Worm (Caenorhabditis elegans) whole organism, early embryonic: ENCODE results near the gene F07E5.7.

Source experiments
- B0310.2 ChIP-seq: sonication (generic microtip); optimal IDR thresholded peaks from 2 replicates; lab custom pipeline; 2016; ENCODE audit warnings: mild to moderate bottlenecking, missing genetic modification characterization, missing compliant biosample characterization
- aly-1 ChIP-seq: sonication (generic microtip); optimal IDR thresholded peaks from 2 replicates; lab custom pipeline; 2016; ENCODE audit warnings: missing genetic modification characterization, missing compliant biosample characterization
- ama-1 ChIP-seq: fragments of 150-350 bp; optimal IDR thresholded peaks from 2 replicates; lab custom pipeline; 2014
- ceh-13 ChIP-seq: fragments of 200-800 bp; sonication (Bioruptor generic); optimal IDR thresholded peaks from 2 replicates; lab custom pipeline; 2018; ENCODE audit warnings: mild to moderate bottlenecking, missing genetic modification characterization, missing compliant biosample characterization
- ceh-36 ChIP-seq: sonication (generic microtip); optimal IDR thresholded peaks from 2 replicates; lab custom pipeline; 2016; ENCODE audit warnings: missing genetic modification characterization, inconsistent platforms, missing compliant biosample characterization
- ets-7 ChIP-seq: sonication (generic microtip); optimal IDR thresholded peaks from 2 replicates; lab custom pipeline; 2016; ENCODE audit warnings: missing genotype, missing genetic modification characterization, missing compliant biosample characterization
- flt-1 ChIP-seq: fragments of 200-800 bp; sonication (Bioruptor generic); IDR thresholded peaks from 2 replicates; pipeline ENCODE4 v1.3.6; 2022; ENCODE audit warnings: missing genetic modification characterization, missing compliant biosample characterization
- hmbx-1 ChIP-seq: sonication (generic microtip); optimal IDR thresholded peaks from 2 replicates; lab custom pipeline; 2016; ENCODE audit warnings: mild to moderate bottlenecking, missing genetic modification characterization, missing compliant biosample characterization
- hnd-1 ChIP-seq: sonication (generic microtip); optimal IDR thresholded peaks from 2 replicates; lab custom pipeline; 2016; ENCODE audit warnings: missing genetic modification characterization, missing compliant biosample characterization
- scrt-1 ChIP-seq: fragments of 200-800 bp; sonication (Bioruptor generic); IDR thresholded peaks from 2 replicates; pipeline ENCODE4 v1.3.6; 2022; ENCODE audit warnings: missing genetic modification characterization, missing compliant biosample characterization
- sea-1 ChIP-seq: fragments of 200-800 bp; sonication (Bioruptor generic); conservative IDR thresholded peaks from 2 replicates; pipeline ENCODE4 v1.3.6; 2022; ENCODE audit warnings: missing genetic modification characterization, missing compliant biosample characterization
- tbx-11 ChIP-seq: fragments of 200-800 bp; sonication (Bioruptor generic); IDR thresholded peaks from 2 replicates; pipeline ENCODE4 v1.3.6; 2022; ENCODE audit warnings: missing genetic modification characterization, missing compliant biosample characterization
- tra-4 ChIP-seq: sonication (generic microtip); optimal IDR thresholded peaks from 2 replicates; lab custom pipeline; 2017; ENCODE audit warnings: missing genetic modification characterization, missing compliant biosample characterization

DNA sequence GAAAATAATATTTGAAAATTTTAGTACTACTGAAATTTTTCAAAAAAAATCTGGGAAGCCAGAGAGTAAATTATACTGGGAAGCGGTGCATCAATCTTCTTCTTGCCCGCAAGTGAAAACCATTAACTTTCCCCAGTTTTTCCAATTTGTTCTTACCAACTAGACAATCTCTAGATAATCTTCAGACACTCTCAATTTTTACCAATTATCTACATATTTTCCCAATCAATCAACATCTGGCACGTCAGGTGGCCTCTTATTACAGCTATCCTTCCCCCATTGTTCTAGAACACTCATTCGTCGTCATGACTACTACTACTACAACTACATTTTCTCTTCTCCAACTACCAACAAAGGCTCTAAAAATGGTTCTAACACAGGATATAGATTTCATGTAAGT, 6.8 kb downstream of the F07E5.7 start, which contains the start of gene fbxb-6:
- TF ChIP-seq tbx-11 (GFP tag; lab: Robert Waterston, UW) (no peak), B0310.2 (no peak), flt-1 (GFP tag; lab: Robert Waterston, UW) (no peak), ets-7 (tag; lab: Kevin White, UChicago) (no peak), ama-1 (lab: Kevin White, UChicago) (no peak), tra-4 (tag; lab: Kevin White, UChicago) (no peak), sea-1 (GFP tag; lab: Robert Waterston, UW) (no peak), hmbx-1 (tag; lab: Kevin White, UChicago) (no peak), ceh-13 (GFP tag; lab: Kevin White, UChicago) (no peak), ceh-36 (tag; lab: Kevin White, UChicago) (no peak), hnd-1 (tag; lab: Kevin White, UChicago) (no peak), aly-1 (no peak), scrt-1 (GFP tag; lab: Robert Waterston, UW) (no peak)
